Worm (Caenorhabditis elegans) whole organism, L4 larva: ENCODE data around the gene afmd-2.
"Not testable (repeated sequence)": the region's sequence is repeated elsewhere in the genome, so short reads cannot be mapped to it uniquely, and the experiment has no call there.

ENCODE experiments used
- F44E2.7 ChIP-seq: fragments of 200-800 bp; sonication (Bioruptor generic); IDR thresholded peaks from 2 replicates; pipeline ENCODE4 v2.1.2; 2022; ENCODE audit warnings: missing genetic modification characterization, missing compliant biosample characterization
- Y105C5A.15 ChIP-seq: fragments of 200-800 bp; sonication (Bioruptor generic); IDR thresholded peaks from 2 replicates; pipeline ENCODE4 v1.3.6; 2022; ENCODE audit warnings: missing genetic modification characterization, missing compliant biosample characterization
- Y75B8A.6 ChIP-seq: fragments of 200-800 bp; sonication (Bioruptor generic); IDR thresholded peaks from 2 replicates; pipeline ENCODE4 v1.3.6; 2022; ENCODE audit warnings: missing genetic modification reagents, missing genetic modification characterization, missing compliant biosample characterization
- aha-1 ChIP-seq: fragments of 150-350 bp; peaks from one replicate; lab custom pipeline; 2014; ENCODE audit warnings: missing biosample characterization, missing genetic modification characterization
- ceh-20 ChIP-seq: fragments of 200-800 bp; sonication (Bioruptor generic); IDR thresholded peaks from 2 replicates; pipeline ENCODE4 v1.3.6; 2022; ENCODE audit warnings: missing genetic modification reagents, missing genetic modification characterization, missing compliant biosample characterization
- ceh-44 ChIP-seq: fragments of 200-800 bp; sonication (Bioruptor generic); IDR thresholded peaks from 2 replicates; pipeline ENCODE4 v1.3.6; 2022; ENCODE audit warnings: missing genetic modification reagents, missing genetic modification characterization, missing compliant biosample characterization
- daf-16 ChIP-seq, 3 experiments: sonication (generic microtip); optimal IDR thresholded peaks; 2 replicates each; lab custom pipeline; 2016 to 2017; ENCODE audit warnings: missing genetic modification characterization in 3 of 3, missing genetic modification reagents in 3 of 3, mild to moderate bottlenecking in 2 of 3, missing compliant biosample characterization in 2 of 3, missing biosample characterization in 1 of 3, moderate library complexity in 1 of 3
- daf-8 ChIP-seq: fragments of 200-800 bp; sonication (Bioruptor generic); IDR thresholded peaks from 2 replicates; pipeline ENCODE4 v1.3.6; 2022; ENCODE audit warnings: missing genetic modification characterization, missing compliant biosample characterization
- dmd-8 ChIP-seq: fragments of 200-800 bp; sonication (Bioruptor generic); IDR thresholded peaks from 2 replicates; pipeline ENCODE4 v1.3.6; 2022; ENCODE audit warnings: missing genetic modification characterization, missing compliant biosample characterization
- dmd-9 ChIP-seq: fragments of 200-800 bp; sonication (Bioruptor generic); IDR thresholded peaks from 2 replicates; pipeline ENCODE4 v1.3.6; 2022; ENCODE audit warnings: missing genetic modification reagents, missing genetic modification characterization, missing compliant biosample characterization
- egl-43 ChIP-seq: fragments of 200-800 bp; sonication (Bioruptor generic); IDR thresholded peaks from 2 replicates; pipeline ENCODE4 v1.3.6; 2022; ENCODE audit warnings: missing genetic modification reagents, missing genetic modification characterization, missing compliant biosample characterization
- fos-1 ChIP-seq: fragments of 150-350 bp; optimal IDR thresholded peaks from 2 replicates; lab custom pipeline; 2014; ENCODE audit warnings: missing biosample characterization, missing genetic modification characterization
- hmg-1.1 ChIP-seq: fragments of 200-800 bp; sonication (Bioruptor generic); IDR thresholded peaks from 2 replicates; pipeline ENCODE4 v1.3.6; 2022; ENCODE audit warnings: missing genetic modification reagents, missing genetic modification characterization, missing compliant biosample characterization
- lim-7 ChIP-seq: fragments of 200-800 bp; sonication (Bioruptor generic); IDR thresholded peaks from 2 replicates; pipeline ENCODE4 v1.3.6; 2022; ENCODE audit warnings: missing genetic modification characterization, missing compliant biosample characterization
- lin-1 ChIP-seq: fragments of 200-800 bp; sonication (Bioruptor generic); IDR thresholded peaks from 2 replicates; pipeline ENCODE4 v1.3.6; 2022; ENCODE audit warnings: missing genetic modification reagents, missing genetic modification characterization, missing compliant biosample characterization
- lin-38 ChIP-seq: fragments of 200-800 bp; sonication (Bioruptor generic); IDR thresholded peaks from 2 replicates; pipeline ENCODE4 v1.3.6; 2022; ENCODE audit warnings: missing genetic modification reagents, missing genetic modification characterization, missing compliant biosample characterization
- lin-39 ChIP-seq: fragments of 150-350 bp; optimal IDR thresholded peaks from 2 replicates; lab custom pipeline; 2014; ENCODE audit warnings: missing biosample characterization, missing genetic modification reagents, missing genetic modification characterization
- lir-3 ChIP-seq: sonication (generic microtip); optimal IDR thresholded peaks from 2 replicates; lab custom pipeline; 2016; ENCODE audit warnings: mild to moderate bottlenecking, missing genetic modification characterization, missing compliant biosample characterization
- madf-5 ChIP-seq, 2 experiments: fragments of 200-800 bp; sonication (Bioruptor generic); IDR thresholded peaks; 2 replicates each; pipeline ENCODE4 v1.3.6; 2022; ENCODE audit warnings: missing compliant biosample characterization in 2 of 2, missing genetic modification characterization in 2 of 2
- madf-9 ChIP-seq: fragments of 200-800 bp; sonication (Bioruptor generic); conservative IDR thresholded peaks from 2 replicates; pipeline ENCODE4 v1.3.6; 2022; ENCODE audit warnings: missing genetic modification reagents, missing genetic modification characterization, missing compliant biosample characterization
- mdl-1 ChIP-seq, 2 experiments: fragments of 150-350 bp in 1 of 2; sonication (generic microtip) in 1 of 2; optimal IDR thresholded peaks; 2 replicates each; lab custom pipeline; 2014 to 2017; ENCODE audit warnings: missing biosample characterization in 2 of 2, missing genetic modification characterization in 2 of 2
- mdt-29 ChIP-seq: fragments of 200-800 bp; sonication (Bioruptor generic); IDR thresholded peaks from 2 replicates; pipeline ENCODE4 v1.3.6; 2022; ENCODE audit warnings: missing genetic modification reagents, missing genetic modification characterization, missing compliant biosample characterization
- mxl-3 ChIP-seq: fragments of 200-800 bp; sonication (Bioruptor generic); optimal IDR thresholded peaks from 2 replicates; lab custom pipeline; 2018; ENCODE audit warnings: mild to moderate bottlenecking, missing genetic modification characterization, missing compliant biosample characterization
- nhr-28 ChIP-seq: fragments of 150-350 bp; optimal IDR thresholded peaks from 2 replicates; lab custom pipeline; 2014; ENCODE audit warnings: missing biosample characterization, missing genetic modification characterization
- nhr-42 ChIP-seq: fragments of 200-800 bp; sonication (Bioruptor generic); IDR thresholded peaks from 2 replicates; pipeline ENCODE4 v1.3.6; 2022; ENCODE audit warnings: missing genetic modification characterization, missing compliant biosample characterization
- nhr-48 ChIP-seq: sonication (generic microtip); optimal IDR thresholded peaks from 2 replicates; lab custom pipeline; 2016; ENCODE audit warnings: mild to moderate bottlenecking, missing genetic modification characterization, missing compliant biosample characterization
- nhr-76 ChIP-seq: fragments of 150-350 bp; optimal IDR thresholded peaks from 2 replicates; lab custom pipeline; 2014; ENCODE audit warnings: missing biosample characterization, missing genetic modification characterization
- pha-4 ChIP-seq, 2 experiments: fragments of 150-350 bp in 1 of 2; fragments of 200-800 bp in 1 of 2; sonication (Bioruptor generic) in 1 of 2; IDR thresholded peaks in 1 of 2; optimal IDR thresholded peaks in 1 of 2; 2 replicates each; pipeline versions ENCODE4 v1.3.6 to Lab custom; 2014 to 2022; ENCODE audit warnings: missing genetic modification characterization in 2 of 2, missing genetic modification reagents in 2 of 2, missing biosample characterization in 1 of 2, missing compliant biosample characterization in 1 of 2
- set-16 ChIP-seq: fragments of 200-800 bp; sonication (Bioruptor generic); IDR thresholded peaks from 2 replicates; pipeline ENCODE4 v1.3.6; 2022; ENCODE audit warnings: missing genetic modification reagents, missing genetic modification characterization, missing compliant biosample characterization
- snpc-1.2 ChIP-seq: fragments of 200-800 bp; sonication (Bioruptor generic); IDR thresholded peaks from 2 replicates; pipeline ENCODE4 v1.3.6; 2022; ENCODE audit warnings: missing genetic modification reagents, missing genetic modification characterization, missing compliant biosample characterization
- unc-39 ChIP-seq: sonication (generic microtip); optimal IDR thresholded peaks from 2 replicates; lab custom pipeline; 2017; ENCODE audit warnings: missing biosample characterization, missing genetic modification characterization
- zfp-3 ChIP-seq: fragments of 200-800 bp; sonication (Bioruptor generic); conservative IDR thresholded peaks from 2 replicates; pipeline ENCODE4 v1.3.6; 2022; ENCODE audit warnings: missing genetic modification reagents, missing genetic modification characterization, missing compliant biosample characterization
- zip-11 ChIP-seq: fragments of 200-800 bp; sonication (Bioruptor generic); IDR thresholded peaks from 2 replicates; pipeline ENCODE4 v1.3.6; 2022; ENCODE audit warnings: missing genetic modification characterization, missing compliant biosample characterization
- zip-2 ChIP-seq: fragments of 150-350 bp; optimal IDR thresholded peaks from 2 replicates; lab custom pipeline; 2014; ENCODE audit warnings: missing biosample characterization, missing genetic modification characterization

Gene afmd-2

ce11 chrIV:13508924-13509323, at the start of gene afmd-2:
afmd-2 (plus strand) TSS chrIV:13509224.
- TF ChIP-seq mxl-3 (GFP tag; lab: Kevin White, UChicago): peak; percentile 16
- TF ChIP-seq zip-2: no peak
- peak; percentile 37 for TF ChIP-seq nhr-28
- no peak for TF ChIP-seq hmg-1.1 (GFP tag; lab: Robert Waterston, UW)
- peak; percentile 48 for TF ChIP-seq aha-1 (tag; lab: Kevin White, UChicago)
- TF ChIP-seq zip-11 (GFP tag; lab: Robert Waterston, UW): no peak
- TF ChIP-seq nhr-48 (tag; lab: Kevin White, UChicago): no peak
- no peak for TF ChIP-seq daf-16 (GFP tag; optimal IDR thresholded peaks at IDR 0.05; lab: Kevin White, UChicago)
- peak; percentile 70 for TF ChIP-seq daf-16 (tag; optimal IDR thresholded peaks at IDR 0.05; lab: Kevin White, UChicago)
- no peak for TF ChIP-seq lir-3 (tag; lab: Kevin White, UChicago)

DNA sequence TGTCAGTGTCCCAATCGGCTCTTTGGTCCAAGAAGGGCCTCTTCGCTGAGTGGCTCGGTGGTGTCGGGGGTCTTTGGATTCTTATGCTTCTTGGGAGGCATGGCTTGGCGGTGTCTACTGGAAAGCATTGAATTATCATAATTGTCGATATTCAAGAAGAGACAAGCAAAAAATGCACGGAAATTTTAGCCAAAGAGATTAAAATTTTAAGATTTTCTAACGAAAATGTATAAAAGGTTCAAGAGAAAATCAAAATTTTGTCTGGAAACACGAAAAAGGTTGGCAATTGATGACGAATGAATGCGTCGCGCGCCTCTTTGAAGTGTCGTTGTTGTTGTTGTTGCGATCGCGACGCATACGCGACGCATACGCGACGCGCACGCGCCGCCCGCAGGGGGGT, 48.1 kb upstream of the afmd-2 start, which contains the start of gene Y38H8A.12:
Gene Y38H8A.12, minus strand, starts transcription at position 101 of the 400 bp plus-strand sequence.
- no peak for TF ChIP-seq lin-38 (GFP tag; lab: Robert Waterston, UW)
- no peak for TF ChIP-seq daf-8 (GFP tag; lab: Robert Waterston, UW)
- TF ChIP-seq zip-2: no peak
- no peak for TF ChIP-seq F44E2.7 (GFP tag; lab: Robert Waterston, UW)
- TF ChIP-seq mdl-1 (tag; optimal IDR thresholded peaks at IDR 0.05; lab: Kevin White, UChicago): no peak

ce11 chrIV:13462165-13462712, 46.8 kb upstream of the afmd-2 start:
- TF ChIP-seq set-16 (peak; percentile 78), nhr-42 (GFP tag; lab: Robert Waterston, UW) (0 out of 2 replicates have a peak, but pooled peaks have one; percentile 22)
- TF ChIP-seq, all 104 proteins: peak for 2; not testable (repeated sequence) for 102

- TF ChIP-seq lin-38 (GFP tag; lab: Robert Waterston, UW) (peak; percentile 52), lim-7 (GFP tag; lab: Robert Waterston, UW) (peak; percentile 86), mdt-29 (peak; percentile 70), pha-4 (GFP tag; IDR thresholded peaks at IDR 0.05; lab: Robert Waterston, UW) (peak; percentile 39; the same call in 1 of the 2 replicates), Y105C5A.15 (GFP tag; lab: Robert Waterston, UW) (peak; percentile 68; the same call in 1 of the 2 replicates), snpc-1.2 (GFP tag; lab: Robert Waterston, UW) (peak; percentile 80), lin-1 (peak; percentile 71), dmd-8 (GFP tag; lab: Robert Waterston, UW) (peak; percentile 67; the same call in 1 of the 2 replicates), madf-5 (GFP tag; IDR thresholded peaks at IDR 0.05; lab: Robert Waterston, UW) (0 out of 4 replicates have a peak, but pooled peaks of 1 of the 2 experiments have one; percentile 57)
- not testable (repeated sequence) for TF ChIP-seq pha-4 (tag; optimal IDR thresholded peaks at IDR 0.05; lab: Kevin White, UChicago)
Measured at ce11 chrIV:13463889-13464288, 45.1 kb upstream of the afmd-2 start.

DNA sequence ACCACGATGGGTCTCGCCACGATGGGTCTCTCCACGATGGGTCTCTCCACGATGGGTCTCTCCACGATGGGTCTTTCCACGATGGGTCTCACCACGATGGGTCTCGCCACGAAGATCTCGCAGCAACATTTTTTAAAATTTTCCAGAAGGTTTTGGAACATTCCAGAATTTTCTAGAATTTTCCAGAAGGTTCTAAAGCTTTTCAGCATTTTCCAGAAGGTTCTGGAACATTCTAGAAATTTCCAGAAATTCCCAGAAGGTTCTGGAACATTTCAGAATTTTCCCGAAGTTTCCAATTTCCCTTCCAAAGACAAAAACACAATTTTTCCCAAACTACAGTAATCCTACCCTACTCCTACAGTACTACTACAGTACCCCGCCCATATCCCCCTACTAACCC, 44.4 kb upstream of the afmd-2 start:
- TF ChIP-seq madf-9 (0 out of 2 replicates have a peak, but pooled peaks have one; percentile 11), ceh-44 (GFP tag; lab: Robert Waterston, UW) (0 out of 2 replicates have a peak, but pooled peaks have one; percentile 30)

DNA sequence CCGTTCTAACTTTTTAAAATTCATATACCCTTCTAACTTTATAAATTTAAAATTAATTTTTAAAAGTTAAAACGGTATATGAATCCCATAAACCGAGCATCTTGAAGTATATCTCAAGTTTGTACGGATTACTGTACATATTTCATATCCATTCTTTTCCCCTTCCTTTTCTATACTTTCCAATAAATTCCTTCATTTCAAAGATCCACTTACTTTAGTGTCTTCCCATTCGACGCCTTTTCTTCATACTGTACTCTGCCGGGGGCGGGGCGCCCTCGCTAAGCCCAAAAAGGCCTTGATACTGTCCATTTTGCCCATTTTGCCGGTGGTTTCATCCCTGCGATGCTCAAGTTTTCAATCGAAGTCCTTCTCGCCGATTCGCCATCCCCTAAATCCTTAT, 43.2 kb upstream of the afmd-2 start, which contains the start of gene fezf-1:
Gene fezf-1, plus strand, starts transcription at position 301 of the 400 bp plus-strand sequence.
- TF ChIP-seq madf-5 (GFP tag; IDR thresholded peaks at IDR 0.05; lab: Robert Waterston, UW): no peak
- TF ChIP-seq nhr-76 (tag; lab: Kevin White, UChicago): no peak
- no peak for TF ChIP-seq lin-39 (tag; lab: Kevin White, UChicago)
- TF ChIP-seq ceh-20 (GFP tag; lab: Robert Waterston, UW): no peak
- no peak for TF ChIP-seq dmd-9 (GFP tag; lab: Robert Waterston, UW)
- no peak for TF ChIP-seq zfp-3 (GFP tag; lab: Robert Waterston, UW)
- TF ChIP-seq unc-39: no peak
- TF ChIP-seq madf-9: no peak
- no peak for TF ChIP-seq mdl-1 (tag; optimal IDR thresholded peaks at IDR 0.05; lab: Kevin White, UChicago)
- TF ChIP-seq egl-43: no peak
- no peak for TF ChIP-seq fos-1
- no peak for TF ChIP-seq Y75B8A.6 (GFP tag; lab: Robert Waterston, UW)
